Fruit fly (Drosophila melanogaster) whole organism, adult: ENCODE measurements around the gene Mau2.

Experiments used
- CG11617 ChIP-seq: fragments of 200-800 bp; sonication (Bioruptor generic); optimal IDR thresholded peaks from 2 replicates; lab custom pipeline; 2017; ENCODE audit warnings: mild to moderate bottlenecking, missing biosample characterization, missing genetic modification reagents, missing genetic modification characterization
- CG12768 ChIP-seq: fragments of 200-800 bp; sonication (Bioruptor generic); optimal IDR thresholded peaks from 2 replicates; lab custom pipeline; 2017; ENCODE audit warnings: missing biosample characterization, missing genetic modification characterization, mild to moderate bottlenecking, moderate library complexity, missing genetic modification reagents
- CG14711 ChIP-seq: fragments of 200-800 bp; sonication (Bioruptor generic); optimal IDR thresholded peaks from 2 replicates; lab custom pipeline; 2018; ENCODE audit warnings: missing biosample characterization, mild to moderate bottlenecking, missing genetic modification characterization, moderate library complexity
- CG1620 ChIP-seq: fragments of 200-800 bp; sonication (Bioruptor generic); optimal IDR thresholded peaks from 2 replicates; lab custom pipeline; 2016; ENCODE audit warnings: missing biosample characterization, missing genetic modification characterization
- CG33017 ChIP-seq: fragments of 200-800 bp; sonication (Bioruptor generic); optimal IDR thresholded peaks from 2 replicates; lab custom pipeline; 2018; ENCODE audit warnings: missing biosample characterization, mild to moderate bottlenecking, missing genetic modification characterization, moderate library complexity
- CG5204 ChIP-seq: fragments of 200-800 bp; sonication (Bioruptor generic); optimal IDR thresholded peaks from 2 replicates; lab custom pipeline; 2016; ENCODE audit warnings: missing biosample characterization, missing genetic modification characterization
- CG7045 ChIP-seq: fragments of 200-800 bp; sonication (Bioruptor generic); optimal IDR thresholded peaks from 2 replicates; lab custom pipeline; 2017; ENCODE audit warnings: missing biosample characterization, mild to moderate bottlenecking, missing genetic modification characterization
- CG7101 ChIP-seq: fragments of 200-800 bp; sonication (Bioruptor generic); optimal IDR thresholded peaks from 2 replicates; lab custom pipeline; 2018; ENCODE audit warnings: missing biosample characterization, mild to moderate bottlenecking, missing genetic modification characterization, moderate library complexity
- Clk ChIP-seq: fragments of 200-800 bp; sonication (Bioruptor generic); optimal IDR thresholded peaks from 2 replicates; lab custom pipeline; 2017; ENCODE audit warnings: missing biosample characterization, missing genetic modification characterization
- Crg-1 ChIP-seq: fragments of 200-800 bp; sonication (Bioruptor generic); optimal IDR thresholded peaks from 2 replicates; lab custom pipeline; 2016; ENCODE audit warnings: missing biosample characterization, missing genetic modification characterization
- Hr96 ChIP-seq: fragments of 200-800 bp; sonication (Bioruptor generic); optimal IDR thresholded peaks from 2 replicates; lab custom pipeline; 2016; ENCODE audit warnings: missing biosample characterization, missing genetic modification characterization
- Mnt ChIP-seq: fragments of 200-800 bp; sonication (Bioruptor generic); optimal IDR thresholded peaks from 2 replicates; lab custom pipeline; 2016; ENCODE audit warnings: missing biosample characterization, mild to moderate bottlenecking, missing genetic modification characterization
- bab1 ChIP-seq: fragments of 200-800 bp; sonication (Bioruptor generic); optimal IDR thresholded peaks from 3 replicates; lab custom pipeline; 2019; ENCODE audit warnings: missing biosample characterization, mild to moderate bottlenecking, missing genetic modification characterization, moderate library complexity
- cic ChIP-seq: fragments of 200-800 bp; sonication (Bioruptor generic); optimal IDR thresholded peaks from 2 replicates; lab custom pipeline; 2017; ENCODE audit warnings: missing biosample characterization, mild to moderate bottlenecking, missing genetic modification characterization, moderate library complexity
- cnc ChIP-seq, 2 experiments: fragments of >200 bp; optimal IDR thresholded peaks; 2 replicates each; lab custom pipeline; 2017
- kay ChIP-seq: fragments of 200-800 bp; sonication (Bioruptor generic); peaks from one replicate; lab custom pipeline; 2016; ENCODE audit warnings: missing biosample characterization, missing genetic modification characterization, borderline replicate concordance
- ovo ChIP-seq: fragments of 200-800 bp; sonication (Bioruptor generic); optimal IDR thresholded peaks from 2 replicates; lab custom pipeline; 2016; ENCODE audit warnings: missing biosample characterization, missing genetic modification characterization
- pad ChIP-seq: fragments of 200-800 bp; sonication (Bioruptor generic); optimal IDR thresholded peaks from 3 replicates; lab custom pipeline; 2017; ENCODE audit warnings: missing biosample characterization, missing genetic modification characterization, mild to moderate bottlenecking, moderate library complexity, missing genetic modification reagents
- tj ChIP-seq: fragments of 200-800 bp; sonication (Bioruptor generic); optimal IDR thresholded peaks from 3 replicates; lab custom pipeline; 2017; ENCODE audit warnings: missing biosample characterization, mild to moderate bottlenecking, missing genetic modification characterization, moderate library complexity
- toe ChIP-seq: fragments of 200-800 bp; sonication (Bioruptor generic); optimal IDR thresholded peaks from 2 replicates; lab custom pipeline; 2016; ENCODE audit warnings: missing biosample characterization, missing genetic modification characterization

Gene Mau2

DNA sequence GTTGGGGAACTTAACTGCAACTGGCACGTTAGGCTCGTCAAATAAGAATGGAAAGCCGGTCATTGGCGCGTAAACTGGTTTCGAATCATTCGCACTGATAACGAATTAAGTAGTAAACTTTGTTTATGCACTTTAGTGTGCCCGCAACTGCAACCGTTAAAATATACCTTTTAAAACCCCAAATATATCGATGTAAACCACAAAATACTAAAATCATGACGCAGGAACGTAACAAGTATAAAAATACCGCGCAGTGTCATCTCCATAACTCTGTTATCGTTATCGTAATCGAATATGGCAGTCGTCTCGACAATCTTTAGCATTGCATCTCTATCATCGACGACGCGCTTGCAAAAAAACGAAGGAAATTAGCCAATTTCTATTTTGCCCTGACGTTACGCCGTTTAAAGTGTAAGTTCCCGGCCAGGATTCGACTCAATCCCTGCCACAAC is 16.3 kb downstream of the Mau2 start, which contains the start of the genes CG31344 and Caf1-55:
Gene CG31344, minus strand, starts transcription at position 51 of the 452 bp plus-strand sequence.
Gene Caf1-55, plus strand, starts transcription at position 298 of the 452 bp plus-strand sequence.
- TF ChIP-seq Hr96 (no peak), cic (GFP tag; lab: Kevin White, UChicago) (peak; percentile 35), Crg-1 (GFP tag; lab: Kevin White, UChicago) (no peak), CG5204 (GFP tag; lab: Kevin White, UChicago) (no peak), CG12768 (GFP tag; lab: Kevin White, UChicago) (no peak), toe (GFP tag; lab: Kevin White, UChicago) (no peak), Clk (GFP tag; lab: Kevin White, UChicago) (no peak), CG33017 (tag; lab: Kevin White, UChicago) (no peak), bab1 (GFP tag; lab: Kevin White, UChicago) (peak; percentile 83), pad (GFP tag; lab: Kevin White, UChicago) (no peak), CG1620 (no peak), CG7045 (GFP tag; lab: Kevin White, UChicago) (no peak), ovo (GFP tag; lab: Kevin White, UChicago) (no peak), CG11617 (GFP tag; lab: Kevin White, UChicago) (peak; percentile 6), Mnt (GFP tag; lab: Kevin White, UChicago) (peak; percentile 75), CG7101 (tag; lab: Kevin White, UChicago) (no peak), tj (GFP tag; lab: Kevin White, UChicago) (no peak), cnc (optimal IDR thresholded peaks at IDR 0.05; lab: Kevin White, UChicago) (no peak), kay (GFP tag; lab: Kevin White, UChicago) (no peak), CG14711 (tag; lab: Kevin White, UChicago) (peak; percentile 29)

DNA sequence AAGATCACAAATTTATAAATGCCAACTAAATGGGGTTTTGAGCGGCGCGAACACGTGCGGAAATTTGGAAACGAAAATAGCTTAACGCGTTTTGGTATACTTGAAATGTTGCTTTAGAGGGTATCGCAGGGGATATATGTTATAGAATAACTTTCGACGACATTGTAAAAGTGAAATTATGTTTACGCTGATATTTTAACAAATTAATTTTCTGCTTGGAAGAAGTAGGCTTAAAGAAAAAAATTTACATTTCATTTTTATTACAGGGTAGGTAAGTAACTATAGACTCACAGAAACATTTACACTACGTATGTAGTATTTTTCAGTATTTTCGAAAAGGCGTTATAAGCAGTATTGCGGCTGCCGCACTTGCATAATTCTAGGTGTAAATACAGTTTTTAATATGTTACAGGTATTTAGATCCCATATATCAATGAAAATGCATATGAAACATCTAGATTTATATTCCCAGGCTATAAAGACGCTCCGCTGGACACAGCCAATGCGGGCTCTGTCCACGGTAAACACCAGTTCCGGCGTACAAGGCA is 20.4 kb downstream of the Mau2 start, which contains the start of the genes Art3 and mRpS10:
Gene Art3, minus strand, starts transcription at position 80 of the 548 bp plus-strand sequence.
Gene mRpS10, plus strand, starts transcription at position 337 of the 548 bp plus-strand sequence.
- TF ChIP-seq Hr96 (no peak), pad (GFP tag; lab: Kevin White, UChicago) (peak; percentile 96), Crg-1 (GFP tag; lab: Kevin White, UChicago) (peak; percentile 99), cic (GFP tag; lab: Kevin White, UChicago) (peak; percentile 89), bab1 (GFP tag; lab: Kevin White, UChicago) (peak; percentile 100), CG7101 (tag; lab: Kevin White, UChicago) (peak; percentile 100), CG11617 (GFP tag; lab: Kevin White, UChicago) (peak; percentile 99), CG14711 (tag; lab: Kevin White, UChicago) (peak; percentile 99), Mnt (GFP tag; lab: Kevin White, UChicago) (peak; percentile 99), tj (GFP tag; lab: Kevin White, UChicago) (peak; percentile 94), CG33017 (tag; lab: Kevin White, UChicago) (peak; percentile 100), kay (GFP tag; lab: Kevin White, UChicago) (no peak), CG12768 (GFP tag; lab: Kevin White, UChicago) (peak; percentile 100), toe (GFP tag; lab: Kevin White, UChicago) (peak; percentile 100), CG1620 (peak; percentile 99), CG5204 (GFP tag; lab: Kevin White, UChicago) (peak; percentile 100), Clk (GFP tag; lab: Kevin White, UChicago) (peak; percentile 99), CG7045 (GFP tag; lab: Kevin White, UChicago) (peak; percentile 100), cnc (optimal IDR thresholded peaks at IDR 0.05; lab: Kevin White, UChicago) (no peak), ovo (GFP tag; lab: Kevin White, UChicago) (peak; percentile 98)

DNA sequence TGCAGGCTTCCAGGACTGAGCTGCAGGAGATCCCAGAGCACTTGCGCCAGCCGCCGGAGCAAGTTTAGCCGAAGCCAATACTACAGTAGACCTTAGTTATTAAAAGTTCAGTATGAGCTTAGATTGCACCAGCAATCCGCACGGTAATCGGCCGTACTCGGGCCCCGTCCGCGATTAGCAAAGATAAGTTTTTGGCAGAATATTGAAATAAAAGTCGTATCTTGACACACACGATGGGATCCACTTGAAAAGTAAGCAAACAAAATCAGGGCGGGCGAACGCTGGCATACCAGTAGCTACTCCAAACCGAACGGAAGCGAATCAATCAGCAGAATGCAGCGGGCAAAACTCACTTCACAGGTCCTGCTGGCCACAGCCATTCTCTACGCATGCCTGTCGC is 21.3 kb downstream of the Mau2 start, which contains the start of gene CG34316:
Gene CG34316, plus strand, starts transcription at position 301 of the 400 bp plus-strand sequence.
- TF ChIP-seq CG14711 (tag; lab: Kevin White, UChicago): no peak
- no peak for TF ChIP-seq toe (GFP tag; lab: Kevin White, UChicago)
- TF ChIP-seq ovo (GFP tag; lab: Kevin White, UChicago): no peak
- TF ChIP-seq pad (GFP tag; lab: Kevin White, UChicago): no peak
- TF ChIP-seq cic (GFP tag; lab: Kevin White, UChicago): no peak

DNA sequence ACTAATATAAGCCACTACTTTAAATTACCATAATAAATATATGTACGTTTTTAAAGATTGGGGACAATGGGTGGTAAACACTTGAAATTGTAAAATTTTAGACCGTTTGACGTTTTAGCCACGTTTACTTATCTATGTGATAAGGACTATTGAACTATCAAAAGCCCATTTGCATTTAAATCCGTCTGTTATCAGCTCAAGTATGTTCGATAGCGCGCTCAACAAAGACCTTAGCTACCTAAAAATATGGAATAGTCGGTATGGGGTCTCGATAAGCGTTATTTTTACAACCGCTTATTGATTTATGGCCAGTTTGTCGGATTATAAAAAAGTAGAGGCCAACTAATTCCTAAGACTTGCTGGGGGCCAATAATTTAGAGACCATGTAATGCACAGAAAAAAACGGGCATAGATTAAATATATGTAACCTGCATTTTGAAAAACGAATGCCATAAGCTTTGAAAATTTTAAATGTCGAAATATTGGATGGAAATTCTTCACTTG is 22.7 kb downstream of the Mau2 start:
- TF ChIP-seq CG11617 (GFP tag; lab: Kevin White, UChicago) (no peak), CG12768 (GFP tag; lab: Kevin White, UChicago) (no peak)

DNA sequence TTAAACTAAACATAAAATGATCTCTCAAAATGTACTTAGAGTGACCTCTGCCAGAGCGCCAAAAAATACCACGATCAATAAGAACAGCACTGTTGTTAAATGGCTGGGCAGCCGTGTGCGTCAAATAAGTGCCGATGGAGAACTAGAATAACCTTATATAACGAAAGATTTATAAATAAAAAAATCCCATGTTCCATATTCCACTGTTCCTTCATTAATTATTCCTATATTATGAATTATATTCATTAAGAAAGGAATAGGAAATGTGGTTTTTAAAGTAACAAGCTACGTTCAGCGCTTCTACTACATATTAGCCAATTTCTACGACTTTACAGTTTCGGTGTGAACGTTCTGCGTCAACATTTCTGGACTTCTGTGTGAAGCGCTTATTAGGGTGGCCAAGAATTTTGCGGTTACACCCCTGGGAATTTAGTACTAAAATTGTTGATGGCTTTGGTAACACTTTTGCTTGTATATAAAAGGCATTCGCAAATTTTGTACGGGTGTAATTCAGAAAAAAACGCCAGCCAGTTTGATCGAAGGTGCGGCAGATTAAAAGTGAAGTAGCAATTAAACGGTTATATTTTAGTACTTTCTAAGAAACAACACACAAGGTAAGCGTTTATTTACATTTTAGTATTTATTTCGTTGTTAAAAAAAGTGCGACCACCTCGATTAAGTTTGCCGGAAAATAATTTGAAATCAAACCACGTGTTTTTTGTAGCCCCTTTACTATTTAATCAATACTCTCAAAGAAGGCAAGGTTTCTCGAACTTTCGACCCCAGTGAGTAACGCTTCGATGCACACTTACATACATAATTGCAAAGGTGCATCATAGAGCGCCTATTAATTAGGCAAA is 33.4 kb downstream of the Mau2 start, which contains the start of the genes tefu and Hsc70-4:
Gene tefu, minus strand, starts transcription at position 51 of the 860 bp plus-strand sequence.
Gene Hsc70-4, plus strand, starts transcription at position 502 of the 860 bp plus-strand sequence.
- peak; percentile 83 for TF ChIP-seq toe (GFP tag; lab: Kevin White, UChicago)
- no peak for TF ChIP-seq kay (GFP tag; lab: Kevin White, UChicago)
- peak; percentile 93 for TF ChIP-seq Mnt (GFP tag; lab: Kevin White, UChicago)
- no peak for TF ChIP-seq CG12768 (GFP tag; lab: Kevin White, UChicago)
- TF ChIP-seq tj (GFP tag; lab: Kevin White, UChicago): peak; percentile 52
- TF ChIP-seq CG5204 (GFP tag; lab: Kevin White, UChicago): peak; percentile 82
- TF ChIP-seq cic (GFP tag; lab: Kevin White, UChicago): peak; percentile 80
- peak; percentile 53 for TF ChIP-seq CG1620
- TF ChIP-seq Clk (GFP tag; lab: Kevin White, UChicago): peak; percentile 62
- TF ChIP-seq pad (GFP tag; lab: Kevin White, UChicago): peak; percentile 28
- TF ChIP-seq CG7101 (tag; lab: Kevin White, UChicago): peak; percentile 55
- TF ChIP-seq CG33017 (tag; lab: Kevin White, UChicago): peak; percentile 0
- TF ChIP-seq bab1 (GFP tag; lab: Kevin White, UChicago): peak; percentile 69
- no peak for TF ChIP-seq CG14711 (tag; lab: Kevin White, UChicago)
- no peak for TF ChIP-seq cnc (optimal IDR thresholded peaks at IDR 0.05; lab: Kevin White, UChicago)
- peak; percentile 41 for TF ChIP-seq CG7045 (GFP tag; lab: Kevin White, UChicago)
- peak; percentile 42 for TF ChIP-seq CG11617 (GFP tag; lab: Kevin White, UChicago)
- peak; percentile 51 for TF ChIP-seq Hr96
- TF ChIP-seq Crg-1 (GFP tag; lab: Kevin White, UChicago): no peak
- peak; percentile 35 for TF ChIP-seq ovo (GFP tag; lab: Kevin White, UChicago)
